Fruit fly (Drosophila melanogaster): Measurements from ENCODE around the gene cdi.

dm6 chr3R:19091749-19092264 is 2.3 kb downstream of the cdi start:
- TF ChIP-seq psq (optimal IDR thresholded peaks at IDR 0.05) (no peak), Sin3A (optimal IDR thresholded peaks at IDR 0.05) (no peak), ttk (optimal IDR thresholded peaks at IDR 0.05) (no peak), Myc (optimal IDR thresholded peaks at IDR 0.05) (no peak), insv (optimal IDR thresholded peaks at IDR 0.05) (no peak)

Data from Kc167 (cell line).